Worm (Caenorhabditis elegans): ENCODE measurements around the gene ifb-2.

ifb-2 gene

ce11 chrII:5719848-5720247, 30.1 kb upstream of the ifb-2 start, which contains the start of gene damt-1:
Gene damt-1, plus strand, starts transcription at chrII:5720148.
- TF ChIP-seq pqm-1 (tag; optimal IDR thresholded peaks at IDR 0.05) = no peak
- TF ChIP-seq nhr-20 (tag; optimal IDR thresholded peaks at IDR 0.05) = no peak
- no peak for TF ChIP-seq fkh-8 (tag; optimal IDR thresholded peaks at IDR 0.05)

- TF ChIP-seq zag-1 (tag; optimal IDR thresholded peaks at IDR 0.05) = peak; percentile 70
- peak; percentile 49 for TF ChIP-seq lin-13 (GFP tag; optimal IDR thresholded peaks at IDR 0.05)
- peak; percentile 36 for TF ChIP-seq tbx-2 (tag; optimal IDR thresholded peaks at IDR 0.05)
- peak; percentile 5 for TF ChIP-seq irx-1 (tag; optimal IDR thresholded peaks at IDR 0.05)
- TF ChIP-seq ceh-82 (tag; optimal IDR thresholded peaks at IDR 0.05) = peak in 2 of 3 experiments; percentile 35 to 86
- TF ChIP-seq nhr-19 (GFP tag; conservative IDR thresholded peaks at IDR 0.05) = no peak
- no peak for TF ChIP-seq hlh-4 (tag; optimal IDR thresholded peaks at IDR 0.05)
- TF ChIP-seq xbp-1 (tag; optimal IDR thresholded peaks at IDR 0.05) = peak; percentile 29
- no peak for TF ChIP-seq pax-3 (tag; optimal IDR thresholded peaks at IDR 0.05)
- TF ChIP-seq mep-1 (tag; optimal IDR thresholded peaks at IDR 0.05) = peak; percentile 46
- no peak for TF ChIP-seq ceh-88 (GFP tag; IDR thresholded peaks at IDR 0.05)
- TF ChIP-seq nhr-11 (tag; optimal IDR thresholded peaks at IDR 0.05) = no peak
- no peak for TF ChIP-seq unc-130 (tag; optimal IDR thresholded peaks at IDR 0.05)
- no peak for TF ChIP-seq tlp-1 (tag; optimal IDR thresholded peaks at IDR 0.05)
- no peak for TF ChIP-seq aha-1 (tag; optimal IDR thresholded peaks at IDR 0.05)
- TF ChIP-seq ces-1 (GFP tag; optimal IDR thresholded peaks at IDR 0.05) = no peak
- no peak for TF ChIP-seq sptf-1 (tag; optimal IDR thresholded peaks at IDR 0.05)
- no peak for TF ChIP-seq ztf-11 (tag; optimal IDR thresholded peaks at IDR 0.05)
- peak; percentile 0 for TF ChIP-seq dsc-1 (tag; optimal IDR thresholded peaks at IDR 0.05)
- TF ChIP-seq blmp-1 (tag; optimal IDR thresholded peaks at IDR 0.05) = no peak
- no peak for TF ChIP-seq elt-2 (tag; optimal IDR thresholded peaks at IDR 0.05)
- peak; percentile 33 for TF ChIP-seq skn-1 (tag; optimal IDR thresholded peaks at IDR 0.05)
- no peak for TF ChIP-seq unc-98 (GFP tag; IDR thresholded peaks at IDR 0.05)
- peak; percentile 95 for TF ChIP-seq fkh-8 (tag; optimal IDR thresholded peaks at IDR 0.05)
- TF ChIP-seq ceh-63 (GFP tag; optimal IDR thresholded peaks at IDR 0.05) = no peak
- TF ChIP-seq nhr-28 (tag; optimal IDR thresholded peaks at IDR 0.05) = no peak
- no peak for TF ChIP-seq ets-5 (GFP tag; IDR thresholded peaks at IDR 0.05)
- no peak for TF ChIP-seq aly-2 (tag; optimal IDR thresholded peaks at IDR 0.05)
- TF ChIP-seq sox-4 (tag; optimal IDR thresholded peaks at IDR 0.05) = no peak
- no peak for TF ChIP-seq nhr-84 (tag; optimal IDR thresholded peaks at IDR 0.05)
- no peak for TF ChIP-seq elt-3 (tag; optimal IDR thresholded peaks at IDR 0.05)
- no peak for TF ChIP-seq hpl-2 (GFP tag; optimal IDR thresholded peaks at IDR 0.05)
- TF ChIP-seq nhr-47 (tag; optimal IDR thresholded peaks at IDR 0.05) = peak; percentile 51
- TF ChIP-seq fkh-10 (GFP tag; optimal IDR thresholded peaks at IDR 0.05) = peak; percentile 85
- no peak for TF ChIP-seq egl-27 (tag; optimal IDR thresholded peaks at IDR 0.05)
- TF ChIP-seq dpl-1 (GFP tag; optimal IDR thresholded peaks at IDR 0.05) = peak in 1 of 3 experiments; percentile 39
- no peak for TF ChIP-seq lin-39 (tag; optimal IDR thresholded peaks at IDR 0.05)
- TF ChIP-seq unc-86 (tag; optimal IDR thresholded peaks at IDR 0.05) = peak; percentile 67
- TF ChIP-seq mab-9 (GFP tag; IDR thresholded peaks at IDR 0.05) = 0 out of 2 replicates have a peak, but pooled peaks have one; percentile 25
- no peak for TF ChIP-seq nhr-12 (tag; optimal IDR thresholded peaks at IDR 0.05)
- TF ChIP-seq fos-1 (tag; optimal IDR thresholded peaks at IDR 0.05) = peak; percentile 64
- no peak for TF ChIP-seq fkh-4 (tag; optimal IDR thresholded peaks at IDR 0.05; ENCODE audit: borderline replicate concordance)
- peak; percentile 15 to 37 for TF ChIP-seq efl-1 (optimal IDR thresholded peaks at IDR 0.05)
- no peak for TF ChIP-seq efl-1 (GFP tag; optimal IDR thresholded peaks at IDR 0.05 in 1 of 2)
- TF ChIP-seq pqm-1 (tag; optimal IDR thresholded peaks at IDR 0.05) = no peak
- TF ChIP-seq mdl-1 (tag; optimal IDR thresholded peaks at IDR 0.05) = no peak
- no peak for TF ChIP-seq snpc-4 (tag; optimal IDR thresholded peaks at IDR 0.05)
- no peak for TF ChIP-seq C34B4.2 (tag; optimal IDR thresholded peaks at IDR 0.05)
- TF ChIP-seq isw-1 (GFP tag; IDR thresholded peaks at IDR 0.05) = peak; percentile 58
- TF ChIP-seq snu-23 (GFP tag; optimal IDR thresholded peaks at IDR 0.05) = peak; percentile 61
- TF ChIP-seq lin-14 (GFP tag; optimal IDR thresholded peaks at IDR 0.05) = peak; percentile 93
Observed at ce11 chrII:5725094-5725493, 24.9 kb upstream of the ifb-2 start.

Data from whole organism, L1 larva.